Worm (Caenorhabditis elegans) whole organism, L4/young adult: ENCODE results near the gene C45B2.1.

Experiments
- W03F9.2 ChIP-seq: fragments of 150-350 bp; optimal IDR thresholded peaks from 2 replicates; lab custom pipeline; 2014; ENCODE audit warnings: missing biosample characterization, missing genetic modification characterization
- dao-5 ChIP-seq: sonication (generic microtip); optimal IDR thresholded peaks from 2 replicates; lab custom pipeline; 2016; ENCODE audit warnings: missing genotype, missing genetic modification characterization, moderate library complexity, missing compliant biosample characterization
- him-1 ChIP-seq: sonication (generic microtip); optimal IDR thresholded peaks from 2 replicates; lab custom pipeline; 2016; ENCODE audit warnings: missing genotype, missing genetic modification reagents, missing genetic modification characterization, missing compliant biosample characterization

ce11 chrX:6107962-6108361 is 22.0 kb downstream of the C45B2.1 start:
- TF ChIP-seq dao-5 (tag; lab: Kevin White, UChicago), result no peak
- no peak for TF ChIP-seq him-1
- no peak for TF ChIP-seq W03F9.2
